Worm (Caenorhabditis elegans) whole organism, late embryonic: ENCODE data around the gene F56H9.2.

ENCODE experiments used
- ama-1 ChIP-seq: fragments of 150-350 bp; optimal IDR thresholded peaks from 2 replicates; lab custom pipeline; 2014
- ceh-9 ChIP-seq: sonication (generic microtip); optimal IDR thresholded peaks from 2 replicates; lab custom pipeline; 2016; ENCODE audit warnings: mild to moderate bottlenecking, missing genetic modification characterization, inconsistent platforms, missing compliant biosample characterization
- fax-1 ChIP-seq: sonication (generic microtip); optimal IDR thresholded peaks from 2 replicates; lab custom pipeline; 2016; ENCODE audit warnings: missing genotype, missing genetic modification characterization, missing compliant biosample characterization
- hlh-30 ChIP-seq: sonication (generic microtip); optimal IDR thresholded peaks from 2 replicates; lab custom pipeline; 2017; ENCODE audit warnings: antibody characterized with exemption, missing genetic modification characterization, missing compliant biosample characterization; ENCODE audit not compliant: insufficient read depth
- mec-3 ChIP-seq: sonication (generic microtip); optimal IDR thresholded peaks from 2 replicates; lab custom pipeline; 2016; ENCODE audit warnings: borderline replicate concordance, missing genetic modification characterization, missing compliant biosample characterization
- nfya-1 ChIP-seq: sonication (generic microtip); optimal IDR thresholded peaks from 2 replicates; lab custom pipeline; 2017; ENCODE audit warnings: missing genetic modification characterization, mild to moderate bottlenecking, missing compliant biosample characterization, antibody characterized with exemption, moderate library complexity
- nhr-11 ChIP-seq: fragments of 150-350 bp; optimal IDR thresholded peaks from 2 replicates; lab custom pipeline; 2014; ENCODE audit warnings: missing biosample characterization, missing genetic modification characterization
- odd-2 ChIP-seq: sonication (generic microtip); optimal IDR thresholded peaks from 2 replicates; lab custom pipeline; 2017; ENCODE audit warnings: antibody characterized with exemption, mild to moderate bottlenecking, missing genetic modification characterization, missing compliant biosample characterization
- pha-4 ChIP-seq: fragments of 150-350 bp; optimal IDR thresholded peaks from 2 replicates; lab custom pipeline; 2018; ENCODE audit warnings: missing biosample characterization, missing genetic modification reagents, missing genetic modification characterization
- pqm-1 ChIP-seq: sonication (generic microtip); optimal IDR thresholded peaks from 2 replicates; lab custom pipeline; 2016; ENCODE audit warnings: missing genetic modification characterization, missing compliant biosample characterization
- tbx-2 ChIP-seq: sonication (generic microtip); optimal IDR thresholded peaks from 2 replicates; lab custom pipeline; 2016; ENCODE audit warnings: missing genetic modification characterization, missing compliant biosample characterization
- unc-42 ChIP-seq: sonication (generic microtip); optimal IDR thresholded peaks from 2 replicates; lab custom pipeline; 2016; ENCODE audit warnings: missing genotype, missing genetic modification characterization, missing compliant biosample characterization
- unc-55 ChIP-seq: sonication (generic microtip); optimal IDR thresholded peaks from 2 replicates; lab custom pipeline; 2017; ENCODE audit warnings: missing biosample characterization, missing genetic modification reagents, missing genetic modification characterization

DNA sequence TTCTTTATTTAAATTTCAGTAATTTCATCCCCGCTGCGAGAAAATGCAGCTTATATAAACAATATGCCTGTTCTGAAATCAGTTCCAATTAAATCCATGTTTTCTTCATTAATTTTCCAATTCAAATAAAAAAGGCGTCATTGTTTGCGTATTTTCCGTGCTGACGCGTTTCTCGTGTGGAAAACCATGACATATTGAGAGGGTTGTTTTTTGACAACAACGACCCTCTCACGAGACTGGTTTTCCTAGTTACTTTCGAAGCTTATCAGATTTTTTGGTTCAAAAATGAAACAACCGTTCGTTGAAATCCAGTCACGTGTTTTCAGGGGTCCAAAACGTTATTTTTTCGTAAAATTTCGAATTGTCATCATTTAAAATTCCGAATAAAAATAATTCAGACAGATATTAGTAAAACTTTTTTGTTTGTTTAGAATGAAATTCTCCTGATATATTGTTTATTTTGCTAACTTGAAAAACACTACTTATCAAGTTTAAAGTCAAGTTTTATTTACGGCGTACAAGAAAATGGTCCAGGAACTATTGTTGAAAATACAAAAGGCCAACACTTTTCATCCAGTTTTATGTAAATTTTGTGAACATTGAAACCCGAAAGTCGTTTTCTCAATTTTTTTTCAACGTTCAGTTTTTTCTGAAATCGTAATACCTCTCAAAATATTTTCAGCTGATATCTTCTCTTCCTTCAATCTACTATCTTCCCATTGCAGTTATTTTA, 37.8 kb upstream of the F56H9.2 start, which contains the start of gene C14C10.5:
- TF ChIP-seq nfya-1 (tag; lab: Kevin White, UChicago) (no peak), ceh-9 (tag; lab: Kevin White, UChicago) (no peak), unc-55 (no peak), unc-42 (tag; lab: Kevin White, UChicago) (no peak), ama-1 (lab: Kevin White, UChicago) (no peak), fax-1 (tag; lab: Kevin White, UChicago) (no peak), odd-2 (tag; lab: Kevin White, UChicago) (no peak), hlh-30 (no peak), pqm-1 (no peak), pha-4 (no peak), tbx-2 (tag; lab: Kevin White, UChicago) (no peak), nhr-11 (tag; lab: Kevin White, UChicago) (no peak), mec-3 (tag; lab: Kevin White, UChicago) (no peak)
